Worm (Caenorhabditis elegans): ENCODE results near the gene R102.1.

ce11 chrIV:10680379-10680778 is 5.5 kb upstream of the R102.1 start, which contains the start of gene K08C7.4:
- TF ChIP-seq lsy-2 (tag; optimal IDR thresholded peaks at IDR 0.05) (no peak), snpc-4 (tag; optimal IDR thresholded peaks at IDR 0.05) (no peak), ceh-39 (tag; optimal IDR thresholded peaks at IDR 0.05) (no peak), pha-4 (tag; optimal IDR thresholded peaks at IDR 0.05) (no peak), ham-2 (GFP tag; optimal IDR thresholded peaks at IDR 0.05) (no peak), mls-2 (tag; optimal IDR thresholded peaks at IDR 0.05) (no peak), nhr-28 (tag; optimal IDR thresholded peaks at IDR 0.05) (no peak), nhr-237 (tag; optimal IDR thresholded peaks at IDR 0.05) (no peak), cnd-1 (tag; optimal IDR thresholded peaks at IDR 0.05) (no peak), lin-13 (tag; optimal IDR thresholded peaks at IDR 0.05) (no peak), nhr-76 (tag; optimal IDR thresholded peaks at IDR 0.05) (no peak), zip-8 (tag; optimal IDR thresholded peaks at IDR 0.05) (no peak), elt-3 (tag; optimal IDR thresholded peaks at IDR 0.05) (no peak), nhr-2 (tag; optimal IDR thresholded peaks at IDR 0.05) (no peak)
